Worm (Caenorhabditis elegans) whole organism, L2 larva: ENCODE results near the gene C26B9.6.

Experiments used
- C34F6.9 ChIP-seq: fragments of 150-350 bp; optimal IDR thresholded peaks from 2 replicates; lab custom pipeline; 2014; ENCODE audit warnings: missing biosample characterization, missing genetic modification characterization
- F13H6.1 ChIP-seq: sonication (generic microtip); optimal IDR thresholded peaks from 2 replicates; lab custom pipeline; 2016; ENCODE audit warnings: missing genetic modification characterization, missing compliant biosample characterization
- Y55F3AM.14 ChIP-seq: fragments of 200-800 bp; sonication (Bioruptor generic); optimal IDR thresholded peaks from 2 replicates; lab custom pipeline; 2018; ENCODE audit warnings: mild to moderate bottlenecking, missing genetic modification characterization, missing compliant biosample characterization
- alr-1 ChIP-seq: fragments of 150-350 bp; optimal IDR thresholded peaks from 2 replicates; lab custom pipeline; 2014; ENCODE audit warnings: missing biosample characterization, missing genetic modification characterization
- aly-2 ChIP-seq: fragments of 150-350 bp; optimal IDR thresholded peaks from 2 replicates; lab custom pipeline; 2014; ENCODE audit warnings: missing biosample characterization, missing genetic modification characterization
- ceh-16 ChIP-seq: fragments of 150-350 bp; optimal IDR thresholded peaks from 2 replicates; lab custom pipeline; 2014; ENCODE audit warnings: missing biosample characterization, missing genetic modification characterization
- ceh-82 ChIP-seq: fragments of 150-350 bp; optimal IDR thresholded peaks from 2 replicates; lab custom pipeline; 2014; ENCODE audit warnings: missing biosample characterization, missing genetic modification characterization
- crh-2 ChIP-seq: sonication (generic microtip); optimal IDR thresholded peaks from 2 replicates; lab custom pipeline; 2017; ENCODE audit warnings: missing biosample characterization, missing genetic modification characterization
- egl-27 ChIP-seq: sonication (generic microtip); optimal IDR thresholded peaks from 3 replicates; lab custom pipeline; 2017; ENCODE audit warnings: missing biosample characterization, missing genetic modification reagents, missing genetic modification characterization
- elt-3 ChIP-seq: sonication (generic microtip); optimal IDR thresholded peaks from 2 replicates; lab custom pipeline; 2017; ENCODE audit warnings: missing biosample characterization, missing genetic modification characterization
- fos-1 ChIP-seq: fragments of 150-350 bp; optimal IDR thresholded peaks from 2 replicates; lab custom pipeline; 2014; ENCODE audit warnings: missing biosample characterization, missing genetic modification characterization
- gmeb-1 ChIP-seq: fragments of 150-350 bp; optimal IDR thresholded peaks from 2 replicates; lab custom pipeline; 2014; ENCODE audit warnings: missing biosample characterization, missing genetic modification characterization
- lin-11 ChIP-seq: fragments of 150-350 bp; sonication (generic microtip); optimal IDR thresholded peaks from 2 replicates; lab custom pipeline; 2014; ENCODE audit warnings: missing biosample characterization, missing genetic modification characterization, inconsistent platforms, mixed read lengths
- lin-13 ChIP-seq: fragments of 150-350 bp; optimal IDR thresholded peaks from 2 replicates; lab custom pipeline; 2014; ENCODE audit warnings: missing biosample characterization, missing genetic modification reagents, missing genetic modification characterization
- lin-39 ChIP-seq: fragments of 150-350 bp; optimal IDR thresholded peaks from 2 replicates; lab custom pipeline; 2014; ENCODE audit warnings: missing biosample characterization, missing genetic modification reagents, missing genetic modification characterization
- lsy-2 ChIP-seq, 2 experiments: fragments of 150-350 bp in 1 of 2; sonication (generic microtip) in 1 of 2; optimal IDR thresholded peaks; 2 replicates each; lab custom pipeline; 2014 to 2017; ENCODE audit warnings: missing biosample characterization in 2 of 2, missing genetic modification characterization in 2 of 2
- mab-5 ChIP-seq: fragments of 150-350 bp; optimal IDR thresholded peaks from 2 replicates; lab custom pipeline; 2014; ENCODE audit warnings: missing biosample characterization, missing genetic modification characterization
- mbf-1 ChIP-seq: sonication (generic microtip); optimal IDR thresholded peaks from 2 replicates; lab custom pipeline; 2017; ENCODE audit warnings: missing biosample characterization, missing genetic modification characterization
- mdl-1 ChIP-seq, 2 experiments: fragments of 150-350 bp in 1 of 2; sonication (generic microtip) in 1 of 2; optimal IDR thresholded peaks; 2 replicates each; lab custom pipeline; 2017; ENCODE audit warnings: missing biosample characterization in 2 of 2, missing genetic modification characterization in 2 of 2
- nhr-10 ChIP-seq: sonication (generic microtip); optimal IDR thresholded peaks from 2 replicates; lab custom pipeline; 2017; ENCODE audit warnings: missing biosample characterization, missing genetic modification characterization
- nhr-12 ChIP-seq: fragments of 150-350 bp; optimal IDR thresholded peaks from 2 replicates; lab custom pipeline; 2014; ENCODE audit warnings: missing biosample characterization, missing genetic modification characterization
- nhr-129 ChIP-seq: fragments of 150-350 bp; optimal IDR thresholded peaks from 2 replicates; lab custom pipeline; 2014; ENCODE audit warnings: missing biosample characterization, missing genetic modification characterization
- nhr-21 ChIP-seq: fragments of 150-350 bp; optimal IDR thresholded peaks from 2 replicates; lab custom pipeline; 2014; ENCODE audit warnings: missing biosample characterization, missing genetic modification characterization
- nhr-23 ChIP-seq: fragments of 150-350 bp; optimal IDR thresholded peaks from 2 replicates; lab custom pipeline; 2014; ENCODE audit warnings: missing biosample characterization, missing genetic modification reagents, missing genetic modification characterization
- nhr-237 ChIP-seq: fragments of 150-350 bp; optimal IDR thresholded peaks from 2 replicates; lab custom pipeline; 2014; ENCODE audit warnings: missing biosample characterization, missing genetic modification characterization
- nhr-25 ChIP-seq: fragments of 150-350 bp; sonication (generic microtip); optimal IDR thresholded peaks from 3 replicates; lab custom pipeline; 2014; ENCODE audit warnings: missing biosample characterization, missing genetic modification characterization
- peb-1 ChIP-seq: fragments of 150-350 bp; optimal IDR thresholded peaks from 2 replicates; lab custom pipeline; 2014; ENCODE audit warnings: missing biosample characterization, missing genetic modification characterization
- sem-4 ChIP-seq: fragments of 150-350 bp; optimal IDR thresholded peaks from 2 replicates; lab custom pipeline; 2014; ENCODE audit warnings: missing biosample characterization, missing genetic modification reagents, missing genetic modification characterization
- skn-1 ChIP-seq: sonication (generic microtip); optimal IDR thresholded peaks from 2 replicates; lab custom pipeline; 2017; ENCODE audit warnings: missing biosample characterization, missing genetic modification characterization
- sma-3 ChIP-seq: sonication (generic microtip); optimal IDR thresholded peaks from 2 replicates; lab custom pipeline; 2016; ENCODE audit warnings: missing genetic modification reagents, missing genetic modification characterization, missing compliant biosample characterization
- sma-9 ChIP-seq, 2 experiments: fragments of 150-350 bp in 1 of 2; sonication (generic microtip) in 1 of 2; optimal IDR thresholded peaks; 2 replicates each; lab custom pipeline; 2014 to 2016; ENCODE audit warnings: missing genetic modification characterization in 2 of 2, mild to moderate bottlenecking in 1 of 2, missing biosample characterization in 1 of 2, missing compliant biosample characterization in 1 of 2, missing genetic modification reagents in 1 of 2, moderate library complexity in 1 of 2
- snpc-4 ChIP-seq: fragments of 150-350 bp; optimal IDR thresholded peaks from 2 replicates; lab custom pipeline; 2014; ENCODE audit warnings: missing biosample characterization, missing genetic modification characterization
- unc-55 ChIP-seq: fragments of 150-350 bp; sonication (generic microtip); optimal IDR thresholded peaks from 3 replicates; lab custom pipeline; 2014; ENCODE audit warnings: missing biosample characterization, missing genetic modification reagents, missing genetic modification characterization
- unc-62 ChIP-seq: fragments of 150-350 bp; optimal IDR thresholded peaks from 2 replicates; lab custom pipeline; 2014; ENCODE audit warnings: missing biosample characterization, missing genetic modification reagents, missing genetic modification characterization
- zag-1 ChIP-seq: fragments of 150-350 bp; optimal IDR thresholded peaks from 2 replicates; lab custom pipeline; 2014; ENCODE audit warnings: missing biosample characterization, missing genetic modification characterization
- ztf-11 ChIP-seq: sonication (generic microtip); optimal IDR thresholded peaks from 2 replicates; lab custom pipeline; 2017; ENCODE audit warnings: missing biosample characterization, missing genetic modification characterization
- ztf-4 ChIP-seq: fragments of 150-350 bp; optimal IDR thresholded peaks from 2 replicates; lab custom pipeline; 2014; ENCODE audit warnings: missing biosample characterization, missing genetic modification characterization

C26B9.6 gene

DNA sequence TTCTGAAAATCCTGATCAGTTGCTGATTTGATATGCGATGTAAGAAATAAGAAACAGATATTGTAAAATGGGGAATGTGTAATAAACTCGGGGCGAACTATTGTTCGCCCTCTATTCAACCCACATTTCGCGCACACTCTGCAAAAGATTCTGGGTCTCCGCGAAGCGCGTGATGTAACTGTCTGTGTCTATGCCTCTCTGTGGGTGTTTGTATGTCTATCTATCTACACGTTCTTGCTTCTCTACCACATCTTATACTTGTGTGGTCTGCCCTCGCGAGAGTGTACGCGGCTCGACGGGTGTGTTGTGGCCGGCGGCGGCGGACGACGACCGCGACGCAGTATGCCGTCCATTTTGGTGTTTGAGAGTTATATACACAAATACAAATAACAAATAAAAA, 1.2 kb upstream of the C26B9.6 start:
- peak; percentile 16 for TF ChIP-seq gmeb-1 (tag; lab: Kevin White, UChicago)
- TF ChIP-seq Y55F3AM.14 (GFP tag; lab: Kevin White, UChicago), result peak; percentile 61
- no peak for TF ChIP-seq nhr-10 (tag; lab: Kevin White, UChicago)
- peak; percentile 52 for TF ChIP-seq peb-1 (tag; lab: Kevin White, UChicago)
- TF ChIP-seq sma-9 (GFP tag; optimal IDR thresholded peaks at IDR 0.05; lab: Kevin White, UChicago), result peak; percentile 71
- TF ChIP-seq sma-9 (tag; optimal IDR thresholded peaks at IDR 0.05; lab: Kevin White, UChicago), result no peak
- TF ChIP-seq zag-1 (tag; lab: Kevin White, UChicago), result peak; percentile 65
- peak; percentile 79 for TF ChIP-seq nhr-129
- peak; percentile 71 for TF ChIP-seq C34F6.9
- peak; percentile 77 for TF ChIP-seq crh-2 (tag; lab: Kevin White, UChicago)
- peak; percentile 32 for TF ChIP-seq snpc-4
- peak; percentile 77 for TF ChIP-seq unc-55 (GFP tag; lab: Kevin White, UChicago)
- TF ChIP-seq nhr-25 (tag; lab: Kevin White, UChicago), result peak; percentile 54
- TF ChIP-seq ztf-11, result no peak
- no peak for TF ChIP-seq mab-5
- TF ChIP-seq lsy-2 (tag; optimal IDR thresholded peaks at IDR 0.05; lab: Kevin White, UChicago), result peak in 1 of 2 experiments; percentile 62
- TF ChIP-seq lin-39 (tag; lab: Kevin White, UChicago), result no peak
- no peak for TF ChIP-seq unc-62 (GFP tag; lab: Kevin White, UChicago)
- TF ChIP-seq fos-1, result peak; percentile 49
- peak; percentile 33 for TF ChIP-seq sma-3 (GFP tag; lab: Kevin White, UChicago)
- TF ChIP-seq F13H6.1 (tag; lab: Kevin White, UChicago), result peak; percentile 75
- TF ChIP-seq nhr-237 (tag; lab: Kevin White, UChicago), result no peak
- peak; percentile 61 for TF ChIP-seq lin-13
- peak; percentile 35 for TF ChIP-seq nhr-21 (tag; lab: Kevin White, UChicago)
- peak; percentile 63 for TF ChIP-seq sem-4
- peak; percentile 66 for TF ChIP-seq egl-27 (tag; lab: Kevin White, UChicago)
- TF ChIP-seq lin-11 (tag; lab: Kevin White, UChicago), result peak; percentile 18
- TF ChIP-seq aly-2, result no peak
- peak; percentile 67 to 78 for TF ChIP-seq mdl-1 (tag; optimal IDR thresholded peaks at IDR 0.05; lab: Kevin White, UChicago)
- no peak for TF ChIP-seq alr-1

DNA sequence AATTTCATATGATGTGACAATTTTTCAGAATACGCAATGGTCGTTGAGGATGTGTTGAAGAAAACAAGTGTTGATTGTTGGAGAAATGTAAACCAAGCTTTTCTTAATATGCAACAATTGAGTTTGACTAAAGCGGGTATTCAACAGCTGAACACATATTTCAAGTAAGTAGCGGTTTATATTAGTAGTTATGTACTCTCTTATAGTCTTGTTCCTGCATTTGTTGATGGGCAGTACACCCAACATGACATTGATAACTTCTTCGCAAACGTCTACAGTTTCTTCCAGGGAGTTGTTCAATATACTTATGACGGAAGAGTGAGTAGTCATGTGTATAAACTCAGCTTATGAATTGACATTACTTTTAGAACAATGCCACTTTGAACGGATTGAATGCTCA, 4.5 kb downstream of the C26B9.6 start:
- TF ChIP-seq nhr-129 (no peak), nhr-25 (tag; lab: Kevin White, UChicago) (no peak), egl-27 (tag; lab: Kevin White, UChicago) (no peak), peb-1 (tag; lab: Kevin White, UChicago) (no peak), ceh-82 (tag; lab: Kevin White, UChicago) (no peak), ceh-16 (no peak), lsy-2 (tag; optimal IDR thresholded peaks at IDR 0.05; lab: Kevin White, UChicago) (no peak), lin-39 (tag; lab: Kevin White, UChicago) (no peak), nhr-12 (tag; lab: Kevin White, UChicago) (no peak), elt-3 (no peak), ztf-4 (tag; lab: Kevin White, UChicago) (no peak), nhr-23 (no peak), mab-5 (no peak), zag-1 (tag; lab: Kevin White, UChicago) (no peak)

DNA sequence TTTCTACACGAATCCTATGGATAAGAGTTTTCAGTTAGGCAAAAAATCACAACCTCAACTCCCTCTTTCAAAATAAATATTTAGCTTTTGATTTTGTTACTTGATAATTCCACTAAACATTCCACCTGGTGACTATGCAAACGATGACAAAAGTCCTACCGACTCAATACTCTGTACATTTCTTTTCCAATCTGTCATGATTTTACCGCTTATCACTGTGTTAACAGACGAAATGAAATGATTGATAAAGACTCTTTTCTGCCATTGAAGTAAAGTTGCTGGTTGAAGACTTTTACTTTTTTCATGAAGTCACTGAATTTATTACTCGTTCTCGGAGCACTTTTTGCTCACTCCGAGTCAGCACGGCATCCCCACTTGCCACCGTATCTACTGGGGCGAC, 6.0 kb downstream of the C26B9.6 start, which contains the start of gene C26B9.5:
Gene C26B9.5 (plus strand): TSS at position 244 of the 400 bp plus-strand sequence.
- TF ChIP-seq mbf-1 (no peak), nhr-10 (tag; lab: Kevin White, UChicago) (no peak), fos-1 (peak; percentile 86), skn-1 (tag; lab: Kevin White, UChicago) (peak; percentile 80)

DNA sequence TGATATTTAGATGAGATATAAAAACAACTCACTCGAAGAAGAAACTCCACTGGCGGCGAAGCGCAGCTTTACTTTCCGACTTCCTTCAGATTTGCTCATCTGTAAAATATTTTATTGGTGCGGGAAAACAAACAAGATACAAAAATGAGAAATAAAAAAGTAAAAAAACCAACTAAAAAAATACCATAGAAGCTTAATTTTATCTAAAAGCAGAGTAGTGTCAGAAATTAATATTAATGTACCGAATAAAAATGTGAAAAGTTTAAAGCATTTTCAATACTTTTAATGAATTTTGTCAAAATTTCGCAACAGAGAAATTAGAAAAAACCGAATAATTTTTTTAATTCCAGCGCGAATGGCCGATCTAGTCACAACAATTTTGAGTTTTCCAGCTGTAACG, 12.0 kb downstream of the C26B9.6 start, which contains the start of gene sto-2:
Gene sto-2 (minus strand): TSS at position 101 of the 400 bp plus-strand sequence.
- TF ChIP-seq sma-3 (GFP tag; lab: Kevin White, UChicago) (no peak), zag-1 (tag; lab: Kevin White, UChicago) (no peak), lsy-2 (tag; optimal IDR thresholded peaks at IDR 0.05; lab: Kevin White, UChicago) (no peak)
